Fruit fly (Drosophila melanogaster) whole organism, larva: ENCODE results near the gene grim.

Experiments used
- noc ChIP-seq: fragments of 200-800 bp; sonication (Bioruptor generic); optimal IDR thresholded peaks from 3 replicates; lab custom pipeline; 2019; ENCODE audit warnings: missing biosample characterization, mild to moderate bottlenecking, missing genetic modification characterization, moderate library complexity

grim gene

DNA sequence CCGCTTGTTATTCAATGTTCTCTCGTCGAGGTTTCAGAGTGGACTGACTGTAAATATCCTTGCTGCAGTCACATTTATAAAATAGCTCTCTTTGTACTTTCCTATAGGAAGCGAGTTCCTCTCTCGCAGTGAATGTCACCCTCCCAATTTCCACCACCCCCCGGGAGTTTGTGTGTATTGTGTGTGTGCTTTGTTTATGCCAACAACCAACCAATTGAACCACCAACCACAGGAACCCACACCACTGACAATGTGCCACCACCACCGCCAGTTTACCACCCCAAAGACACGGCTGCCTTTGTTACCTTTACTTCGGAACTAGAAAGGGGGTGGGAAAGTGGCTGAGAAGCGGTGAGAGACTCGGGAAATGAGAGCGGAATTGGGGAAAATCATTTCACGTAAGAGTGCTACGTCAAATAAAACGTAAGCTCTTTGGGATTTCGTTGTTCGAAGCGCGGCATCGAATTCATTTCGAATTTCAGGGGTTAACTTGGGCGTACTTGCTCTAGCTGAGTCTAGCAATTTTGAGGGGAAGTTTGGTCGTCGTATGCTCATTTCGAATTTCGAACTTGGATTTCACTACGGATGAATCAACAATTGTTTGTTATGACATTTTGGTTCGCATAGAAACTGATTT is at the start of gene grim:
grim (minus strand) TSS at position 51 of the 637 bp plus-strand sequence.
- no peak for TF ChIP-seq noc (tag; lab: Kevin White, UChicago)

DNA sequence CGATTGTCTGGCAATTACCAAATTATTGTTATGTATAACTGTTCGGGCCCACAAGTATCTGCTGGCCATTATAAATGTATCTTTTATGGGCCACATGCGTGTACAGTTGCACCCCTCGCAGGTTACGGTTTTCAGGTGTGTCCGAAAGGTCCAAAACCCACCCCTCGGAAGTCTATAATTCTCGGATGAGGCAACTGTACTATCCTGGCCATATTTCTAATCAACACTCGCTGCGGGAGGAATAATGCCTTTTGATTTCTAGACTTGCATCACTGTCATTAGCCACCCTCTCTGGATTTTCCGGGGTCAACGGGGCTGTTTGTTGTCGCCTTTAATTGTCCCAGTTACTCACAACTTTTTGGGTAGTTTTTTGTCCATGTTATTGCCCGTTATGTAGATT is 46.3 kb upstream of the grim start:
- no peak for TF ChIP-seq noc (tag; lab: Kevin White, UChicago)

DNA sequence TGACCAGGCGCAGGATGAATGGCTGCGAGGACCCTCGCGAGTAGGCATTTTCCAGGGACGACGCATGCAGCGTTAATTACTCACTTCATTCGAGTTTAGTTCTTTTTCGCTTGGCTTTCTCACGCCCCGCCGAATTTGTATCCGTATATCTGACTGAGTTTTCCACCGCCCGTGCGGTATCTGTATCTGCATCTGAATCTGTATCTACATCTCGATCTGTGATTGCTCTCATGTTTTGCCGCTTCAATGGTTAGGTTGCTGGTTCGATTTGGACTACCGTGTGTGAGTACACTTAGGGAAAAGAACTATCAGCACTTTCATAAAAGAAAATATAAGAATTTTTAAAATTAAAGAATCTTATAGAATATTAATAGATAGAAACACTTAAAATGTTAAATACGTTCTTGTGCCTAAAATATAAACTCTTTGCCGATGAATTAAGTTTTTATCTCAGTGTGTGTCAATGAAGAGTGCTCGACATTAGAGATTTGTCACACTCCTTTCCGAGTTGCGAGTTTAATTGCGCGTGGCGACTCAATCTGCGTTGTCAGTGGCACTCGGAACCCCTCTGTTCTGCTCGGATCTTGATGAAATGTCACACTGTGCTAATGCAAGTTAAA is 45.0 kb upstream of the grim start:
- TF ChIP-seq noc (tag; lab: Kevin White, UChicago): no peak

DNA sequence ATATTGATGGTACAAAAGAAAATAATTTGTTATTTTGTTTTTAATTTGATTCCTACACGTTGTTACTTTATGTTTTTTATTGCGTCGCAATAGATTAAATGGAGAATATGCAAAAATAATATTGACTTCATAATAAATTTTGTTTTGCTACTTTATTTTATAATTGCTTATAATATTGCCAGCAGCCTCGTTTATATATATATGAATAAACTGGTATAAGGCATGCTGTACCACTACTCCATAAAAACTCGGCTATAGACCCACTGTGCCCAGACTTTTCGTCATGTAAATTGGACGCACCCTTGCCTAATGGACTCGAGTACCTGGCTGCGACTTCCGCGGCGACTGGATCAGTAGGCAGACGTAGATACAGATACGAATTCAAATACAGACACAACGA is 44.4 kb upstream of the grim start:
- TF ChIP-seq noc (tag; lab: Kevin White, UChicago): no peak

DNA sequence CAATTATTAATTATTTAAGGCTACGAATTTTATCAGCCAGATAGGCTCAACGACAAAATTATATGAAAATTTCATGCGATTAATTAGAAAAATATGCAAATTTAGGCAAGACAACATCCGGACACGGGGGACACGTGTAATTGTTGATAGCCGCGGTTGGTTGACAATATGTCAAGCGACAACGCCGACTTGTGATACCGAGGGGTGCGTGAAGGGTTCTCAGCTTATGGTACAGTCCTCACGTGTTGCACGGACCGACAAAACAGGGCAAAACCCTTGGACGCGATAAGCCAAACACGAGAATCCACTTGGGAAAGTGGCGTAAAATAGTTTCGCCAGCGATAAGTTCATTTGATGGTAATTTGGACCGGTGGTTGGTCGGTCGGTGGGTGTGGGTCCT is 43.8 kb upstream of the grim start:
- TF ChIP-seq noc (tag; lab: Kevin White, UChicago): no peak

DNA sequence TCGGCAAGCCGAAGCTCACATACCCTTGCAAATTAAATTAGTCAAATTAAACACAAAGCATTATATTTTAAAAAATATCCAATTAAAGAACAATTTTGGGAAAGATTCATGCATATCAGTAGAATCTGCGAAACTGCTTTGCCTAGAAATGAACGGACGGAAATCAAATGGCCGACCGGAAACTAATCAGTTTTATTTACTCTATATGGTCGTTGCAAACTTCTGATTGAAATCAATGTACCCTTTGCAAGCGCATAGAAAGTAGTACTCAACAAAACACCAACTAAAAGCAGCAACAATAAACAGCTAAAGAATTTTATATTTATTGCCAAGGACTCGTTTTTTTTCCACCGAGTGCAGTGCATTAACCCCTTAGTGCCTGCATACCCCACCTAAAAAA is 40.7 kb upstream of the grim start:
- no peak for TF ChIP-seq noc (tag; lab: Kevin White, UChicago)

DNA sequence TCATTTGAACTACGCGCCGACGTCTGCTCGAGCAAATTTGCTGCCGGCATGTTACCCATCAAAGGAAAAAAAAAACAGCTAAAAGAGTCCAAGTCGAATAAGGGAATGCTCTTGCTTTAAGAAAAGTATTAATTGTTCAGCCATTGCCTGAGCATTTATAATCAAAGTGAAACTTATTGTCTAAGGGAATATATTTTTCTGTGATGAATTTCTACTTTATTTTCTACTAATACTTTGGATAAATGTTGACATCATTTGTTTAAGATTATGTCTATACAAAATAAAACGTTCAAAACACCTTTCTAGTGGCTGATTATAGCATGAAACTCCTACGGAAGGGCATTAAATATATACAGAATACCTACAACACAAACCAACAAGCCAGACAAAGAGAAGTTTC is 30.0 kb upstream of the grim start:
- no peak for TF ChIP-seq noc (tag; lab: Kevin White, UChicago)

DNA sequence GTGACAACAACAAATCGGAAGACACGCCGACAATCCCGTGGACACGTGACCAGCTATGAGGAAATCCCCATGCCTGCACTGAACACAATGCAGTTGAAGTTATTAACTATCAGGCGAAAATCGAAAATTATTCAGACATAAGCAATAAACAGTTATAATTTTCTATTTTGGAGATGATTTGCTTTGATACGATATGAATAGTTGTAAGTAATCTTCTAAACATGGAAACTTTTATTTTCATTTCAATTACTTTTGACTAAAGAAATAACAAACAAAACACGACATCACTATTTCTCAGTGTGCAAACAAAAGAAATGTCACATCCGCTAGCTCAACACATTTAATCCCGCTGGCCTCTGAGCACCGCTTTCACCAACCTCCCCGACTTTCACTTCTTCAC is 24.9 kb upstream of the grim start:
- no peak for TF ChIP-seq noc (tag; lab: Kevin White, UChicago)

DNA sequence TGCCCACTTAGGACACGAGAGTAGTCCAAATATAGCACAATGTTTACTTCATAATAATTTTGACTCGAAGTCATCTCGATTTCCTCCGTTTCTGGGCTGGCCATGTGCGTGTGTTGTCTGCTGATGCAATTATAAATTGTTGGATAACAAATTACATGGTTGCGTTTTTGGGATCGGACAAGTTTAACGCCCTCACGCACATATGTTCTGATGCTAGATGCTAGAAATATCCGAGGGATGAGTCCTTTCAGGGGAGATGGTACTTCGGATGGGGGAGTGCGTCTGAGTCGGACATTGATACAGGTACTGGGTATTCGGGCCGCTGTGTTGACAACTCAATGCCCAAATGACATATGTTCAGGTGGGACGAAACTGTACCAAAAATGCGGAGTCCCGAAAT is 11.8 kb upstream of the grim start:
- TF ChIP-seq noc (tag; lab: Kevin White, UChicago): no peak

DNA sequence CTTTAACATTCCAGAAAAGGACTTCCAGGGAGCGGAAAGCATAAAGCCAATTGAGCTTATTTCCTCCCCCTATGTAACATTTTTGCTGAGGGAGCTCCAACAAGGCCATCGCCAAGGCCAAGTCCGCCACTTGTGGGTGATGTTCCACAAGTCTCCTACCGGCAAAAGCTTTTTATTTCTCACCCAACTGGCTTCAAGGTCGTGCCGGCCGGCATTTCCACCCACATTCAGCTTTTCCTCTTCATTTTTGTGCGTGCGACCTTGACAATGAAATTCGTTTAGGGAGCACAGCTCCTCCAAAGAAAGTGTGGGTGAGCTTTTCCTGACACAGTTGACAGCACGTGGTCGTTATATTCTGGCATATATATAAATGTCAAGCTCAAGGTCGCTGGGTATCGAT is 1.6 kb upstream of the grim start:
- TF ChIP-seq noc (tag; lab: Kevin White, UChicago): no peak

DNA sequence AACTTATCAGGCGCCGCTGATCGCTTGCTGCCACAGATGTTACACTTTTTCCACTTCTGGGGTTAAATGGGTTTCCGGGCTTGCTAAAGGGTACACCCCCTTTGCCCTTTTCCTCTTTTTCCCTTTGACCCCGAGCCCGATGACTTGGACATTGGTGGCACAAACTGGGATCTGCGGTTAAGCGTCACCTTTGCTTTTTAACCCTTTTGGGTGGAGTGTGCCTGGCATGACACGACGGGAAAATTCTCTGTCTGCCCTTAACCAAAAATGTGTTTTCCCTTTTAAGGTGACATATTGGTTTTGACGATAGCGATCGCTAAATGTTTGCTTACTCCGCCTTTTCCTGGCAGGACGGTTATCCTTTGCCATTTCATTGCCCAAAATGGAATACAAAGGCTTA is 2.2 kb downstream of the grim start:
- TF ChIP-seq noc (tag; lab: Kevin White, UChicago): no peak

DNA sequence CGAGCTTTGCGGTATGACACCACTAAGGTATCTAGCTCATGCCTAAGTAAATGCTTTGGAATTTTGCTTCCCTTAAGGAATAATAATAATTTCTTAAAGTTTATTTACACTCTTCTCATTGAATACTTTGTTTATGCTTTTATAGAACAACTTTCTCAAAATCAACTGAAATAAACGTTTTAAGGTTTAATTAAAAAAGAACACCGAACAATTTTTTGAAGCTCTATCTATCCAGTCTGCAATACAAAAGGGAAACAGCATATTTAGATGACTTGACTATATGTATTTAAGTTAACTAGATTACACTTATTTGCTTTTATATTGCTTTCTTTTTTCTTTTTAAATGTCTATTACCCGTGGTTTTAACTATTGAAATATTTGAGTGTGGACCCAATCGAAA is 3.1 kb downstream of the grim start, which contains the start of gene CG13700:
CG13700 (minus strand) TSS at position 101 of the 400 bp plus-strand sequence.
- no peak for TF ChIP-seq noc (tag; lab: Kevin White, UChicago)

DNA sequence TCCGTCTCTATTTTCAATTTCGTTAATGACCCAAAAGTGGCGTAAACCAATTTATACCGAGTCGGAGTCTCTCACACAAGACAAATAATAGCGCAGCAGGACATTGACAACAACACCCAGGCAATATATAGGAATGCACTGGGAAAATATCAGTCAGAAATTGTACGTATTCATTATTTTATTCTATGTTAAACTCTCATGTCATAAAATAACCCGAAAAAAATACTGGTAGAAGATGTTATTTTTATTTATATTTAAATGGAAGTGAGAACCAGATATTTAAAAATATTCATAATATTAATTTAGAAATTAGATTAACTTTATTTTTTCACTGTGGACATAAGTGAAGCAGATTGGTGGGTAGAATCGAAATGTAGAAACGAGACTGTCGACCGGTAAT is 6.9 kb downstream of the grim start:
- TF ChIP-seq noc (tag; lab: Kevin White, UChicago): no peak

DNA sequence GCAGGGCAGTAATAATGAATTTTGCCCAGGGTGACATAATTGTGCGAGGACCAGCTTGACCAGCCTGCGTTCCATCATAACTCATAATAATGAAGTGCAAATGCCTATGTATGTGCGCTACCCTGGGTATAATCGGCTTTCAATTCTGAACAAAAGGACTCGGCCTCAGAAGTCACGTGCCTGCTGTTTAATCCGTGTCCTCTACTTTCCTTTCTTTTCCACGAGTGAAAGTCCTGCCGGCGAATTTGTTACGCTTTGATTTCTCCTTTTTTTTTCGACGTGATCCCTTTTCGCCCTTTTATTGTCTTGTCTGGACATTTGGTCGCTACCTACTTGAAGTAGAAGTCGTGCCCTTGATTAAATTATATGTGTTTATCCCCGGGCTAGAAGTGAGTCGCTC is 7.8 kb downstream of the grim start:
- no peak for TF ChIP-seq noc (tag; lab: Kevin White, UChicago)

DNA sequence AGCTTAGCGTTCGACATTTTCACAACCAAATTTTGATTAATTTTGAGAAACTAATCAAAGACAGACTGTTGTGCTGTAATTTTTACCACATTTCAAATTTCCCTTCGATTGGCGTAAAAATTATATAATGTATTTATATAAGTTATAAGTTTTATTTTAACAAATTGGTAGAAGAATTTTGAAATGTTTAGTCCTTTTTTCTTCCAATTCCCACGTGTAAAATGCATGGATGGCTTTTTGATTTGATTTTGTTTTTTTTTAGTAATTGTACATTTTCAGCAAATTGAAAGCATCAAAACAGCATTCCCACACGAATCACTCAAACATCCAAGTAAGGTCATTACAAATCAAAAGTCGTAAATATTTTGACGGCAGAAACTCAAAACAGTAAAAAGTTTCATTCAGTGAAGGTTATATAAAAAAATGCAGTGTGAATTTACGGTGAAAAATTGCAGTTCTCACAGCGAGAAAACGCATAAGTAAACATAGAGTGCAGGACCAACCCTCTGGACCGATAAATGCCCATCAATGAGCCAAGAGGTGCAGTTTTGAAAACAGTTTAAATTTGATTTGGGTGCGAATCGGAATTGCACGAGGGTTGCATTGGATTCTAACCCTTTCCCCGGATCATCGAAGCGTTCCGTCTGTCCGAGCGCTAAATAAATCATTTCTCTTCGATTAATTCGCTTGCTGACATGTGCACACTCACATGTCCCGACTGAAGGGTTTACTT is 9.8 kb downstream of the grim start, which contains the start of gene CG5103:
CG5103 (minus strand) TSS at position 51 of the 733 bp plus-strand sequence.
- TF ChIP-seq noc (tag; lab: Kevin White, UChicago): no peak

DNA sequence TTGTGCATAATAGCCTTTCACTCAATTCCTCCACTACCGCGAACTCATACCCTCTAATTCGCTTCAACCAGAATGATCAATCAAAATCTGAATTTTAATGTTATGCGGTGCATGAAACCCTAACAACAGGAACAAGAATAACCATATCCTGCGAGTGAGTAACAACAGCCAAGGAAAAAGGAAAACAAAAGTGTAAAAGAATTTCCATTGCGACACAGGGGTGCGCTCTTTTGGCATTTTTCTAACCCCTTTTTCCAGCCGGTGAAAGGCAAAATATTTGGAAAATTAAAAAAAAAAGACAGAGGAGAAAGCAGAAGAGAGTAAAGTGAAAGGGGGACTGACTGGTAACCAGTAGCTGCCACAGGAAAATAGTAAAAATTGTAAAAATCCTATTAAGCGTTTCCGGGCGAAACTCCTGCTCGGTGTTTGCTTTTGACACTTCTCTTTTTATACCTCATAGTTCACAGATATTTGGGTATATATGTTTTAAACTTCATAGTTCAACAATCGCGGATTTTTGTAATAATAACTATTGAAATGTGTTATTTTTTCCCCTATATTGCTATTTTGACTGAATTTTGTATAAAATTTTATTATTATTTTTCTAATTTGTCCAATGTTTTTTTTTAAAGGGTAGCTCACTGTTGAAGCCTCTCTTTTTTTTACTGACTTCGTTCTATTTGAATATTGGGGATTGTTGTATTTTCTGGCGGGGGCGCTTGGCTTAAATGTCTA is 14.1 kb downstream of the grim start:
- TF ChIP-seq noc (tag; lab: Kevin White, UChicago): no peak
